Worm (Caenorhabditis elegans) whole organism, young adult: ENCODE measurements around the gene mec-3.

Source experiments
- F22D6.2 ChIP-seq: sonication (generic microtip); optimal IDR thresholded peaks from 2 replicates; lab custom pipeline; 2016; ENCODE audit warnings: mild to moderate bottlenecking, missing genetic modification characterization, missing compliant biosample characterization
- Y79H2A.3 ChIP-seq: fragments of 200-800 bp; sonication (Bioruptor generic); conservative IDR thresholded peaks from 2 replicates; pipeline ENCODE4 v1.3.6; 2022; ENCODE audit warnings: missing genetic modification reagents, missing genetic modification characterization, missing compliant biosample characterization
- ama-1 ChIP-seq, 3 experiments: fragments of 150-350 bp in 1 of 3; sonication (generic microtip) in 2 of 3; optimal IDR thresholded peaks; 2 replicates each; lab custom pipeline; 2014 to 2018; ENCODE audit warnings: missing biosample characterization in 2 of 3, missing genetic modification characterization in 2 of 3, missing genetic modification reagents in 2 of 3
- lin-54 ChIP-seq: fragments of 200-800 bp; sonication (Bioruptor generic); optimal IDR thresholded peaks from 2 replicates; lab custom pipeline; 2018; ENCODE audit warnings: mild to moderate bottlenecking, missing genetic modification characterization, missing compliant biosample characterization
- mcd-1 ChIP-seq: fragments of 200-800 bp; sonication (Bioruptor generic); IDR thresholded peaks from 2 replicates; pipeline ENCODE4 v1.3.6; 2022; ENCODE audit warnings: missing genetic modification reagents, missing genetic modification characterization, missing compliant biosample characterization
- nfya-1 ChIP-seq: sonication (generic microtip); optimal IDR thresholded peaks from 2 replicates; lab custom pipeline; 2017; ENCODE audit warnings: antibody characterized with exemption, missing compliant biosample characterization, missing genetic modification characterization, borderline replicate concordance; ENCODE audit not compliant: insufficient read depth
- rec-8 ChIP-seq, 2 experiments: sonication (generic microtip); optimal IDR thresholded peaks; 2 replicates each; lab custom pipeline; 2016; ENCODE audit warnings: mild to moderate bottlenecking in 2 of 2, missing genetic modification characterization in 2 of 2, missing genetic modification reagents in 2 of 2, missing genotype in 2 of 2, missing biosample characterization in 1 of 2, missing compliant biosample characterization in 1 of 2, moderate library complexity in 1 of 2
- rpc-1 ChIP-seq, 2 experiments: fragments of 150-350 bp in 1 of 2; sonication (generic microtip) in 1 of 2; optimal IDR thresholded peaks; 2 replicates each; lab custom pipeline; 2014 to 2018; ENCODE audit warnings: missing biosample characterization in 1 of 2, missing genetic modification characterization in 1 of 2, missing genetic modification reagents in 1 of 2, missing genotype in 1 of 2
- sdz-38 ChIP-seq: sonication (generic microtip); optimal IDR thresholded peaks from 2 replicates; lab custom pipeline; 2016; ENCODE audit warnings: missing genotype, missing genetic modification characterization, missing compliant biosample characterization
- somi-1 ChIP-seq: fragments of 200-800 bp; sonication (Bioruptor generic); optimal IDR thresholded peaks from 2 replicates; lab custom pipeline; 2018; ENCODE audit warnings: mild to moderate bottlenecking, missing genetic modification characterization, missing compliant biosample characterization
- unc-62 ChIP-seq: fragments of 150-350 bp; optimal IDR thresholded peaks from 2 replicates; lab custom pipeline; 2014; ENCODE audit warnings: missing biosample characterization, missing genetic modification reagents, missing genetic modification characterization
- xnd-1 ChIP-seq: sonication (generic microtip); optimal IDR thresholded peaks from 2 replicates; lab custom pipeline; 2016; ENCODE audit warnings: missing genotype, missing genetic modification reagents, missing genetic modification characterization, missing compliant biosample characterization

- TF ChIP-seq mcd-1 (GFP tag; lab: Robert Waterston, UW) (no peak), xnd-1 (tag; lab: Kevin White, UChicago) (no peak), rec-8 (tag; optimal IDR thresholded peaks at IDR 0.05; lab: Kevin White, UChicago) (no peak), rpc-1 (optimal IDR thresholded peaks at IDR 0.05; lab: Kevin White, UChicago) (no peak), rpc-1 (tag; optimal IDR thresholded peaks at IDR 0.05; lab: Kevin White, UChicago) (no peak), F22D6.2 (tag; lab: Kevin White, UChicago) (no peak), nfya-1 (tag; lab: Kevin White, UChicago) (no peak), lin-54 (GFP tag; lab: Kevin White, UChicago) (no peak), somi-1 (GFP tag; lab: Kevin White, UChicago) (no peak), Y79H2A.3 (GFP tag; lab: Robert Waterston, UW) (no peak), unc-62 (GFP tag; lab: Kevin White, UChicago) (no peak), sdz-38 (tag; lab: Kevin White, UChicago) (no peak), ama-1 (optimal IDR thresholded peaks at IDR 0.05; lab: Kevin White, UChicago) (no peak), ama-1 (GFP tag; optimal IDR thresholded peaks at IDR 0.05; lab: Kevin White, UChicago) (no peak)
Measured at ce11 chrIV:10500481-10500880, 38.8 kb upstream of the mec-3 start.
